Fruit fly (Drosophila melanogaster) whole organism, embryonic: Measurements from ENCODE around the gene CG1074.

Source experiments
- Awh ChIP-seq: fragments of 200-800 bp; sonication (Bioruptor generic); IDR thresholded peaks from 2 replicates; pipeline ENCODE4, ENCODE4 v1.3.6; 2022; ENCODE audit warnings: missing biosample characterization, missing genetic modification characterization
- BEAF-32 ChIP-seq: fragments of 200-800 bp; sonication (Bioruptor generic); optimal IDR thresholded peaks from 3 replicates; lab custom pipeline; 2017; ENCODE audit warnings: missing biosample characterization, missing genetic modification characterization, mild to moderate bottlenecking, moderate library complexity, missing genetic modification reagents
- CG10565 ChIP-seq: fragments of 200-800 bp; sonication (Bioruptor generic); optimal IDR thresholded peaks from 3 replicates; lab custom pipeline; 2016; ENCODE audit warnings: missing biosample characterization, mild to moderate bottlenecking, missing genetic modification characterization
- CG10654 ChIP-seq: fragments of 200-800 bp; sonication (Bioruptor generic); optimal IDR thresholded peaks from 2 replicates; lab custom pipeline; 2016; ENCODE audit warnings: missing biosample characterization, missing genetic modification characterization
- CG11696 ChIP-seq: fragments of 200-800 bp; sonication (Bioruptor generic); IDR thresholded peaks from 2 replicates; pipeline ENCODE4 v1.3.6; 2022; ENCODE audit warnings: missing biosample characterization, missing genetic modification characterization
- CG12659 ChIP-seq: fragments of 200-800 bp; sonication (Bioruptor generic); optimal IDR thresholded peaks from 3 replicates; lab custom pipeline; 2017; ENCODE audit warnings: mild to moderate bottlenecking, missing biosample characterization, missing genetic modification reagents, missing genetic modification characterization
- CG14014 ChIP-seq: fragments of 200-800 bp; sonication (Bioruptor generic); IDR thresholded peaks from 2 replicates; pipeline ENCODE4 v1.3.6; 2022; ENCODE audit warnings: missing biosample characterization, missing genetic modification characterization
- CG15479 ChIP-seq: fragments of 200-800 bp; sonication (Bioruptor generic); optimal IDR thresholded peaks from 3 replicates; lab custom pipeline; 2019; ENCODE audit warnings: missing biosample characterization, mild to moderate bottlenecking, missing genetic modification characterization, moderate library complexity
- CG15601 ChIP-seq: fragments of 200-800 bp; sonication (Bioruptor generic); optimal IDR thresholded peaks from 3 replicates; lab custom pipeline; 2019; ENCODE audit warnings: missing biosample characterization, mild to moderate bottlenecking, missing genetic modification characterization, moderate library complexity
- CG1603 ChIP-seq: fragments of 200-800 bp; sonication (Bioruptor generic); optimal IDR thresholded peaks from 2 replicates; lab custom pipeline; 2019; ENCODE audit warnings: missing biosample characterization, mild to moderate bottlenecking, missing genetic modification characterization, moderate library complexity
- CG18764 ChIP-seq: fragments of 200-800 bp; sonication (Bioruptor generic); optimal IDR thresholded peaks from 3 replicates; lab custom pipeline; 2016; ENCODE audit warnings: missing biosample characterization, missing genetic modification characterization
- CG31388 ChIP-seq: fragments of 200-800 bp; sonication (Bioruptor generic); optimal IDR thresholded peaks from 2 replicates; lab custom pipeline; 2016; ENCODE audit warnings: missing biosample characterization, missing genetic modification characterization
- CG33213 ChIP-seq: fragments of 200-800 bp; sonication (Bioruptor generic); optimal IDR thresholded peaks from 3 replicates; lab custom pipeline; 2016; ENCODE audit warnings: missing biosample characterization, missing genetic modification characterization
- CG33557 ChIP-seq: fragments of 200-800 bp; sonication (Bioruptor generic); optimal IDR thresholded peaks from 2 replicates; lab custom pipeline; 2019; ENCODE audit warnings: missing biosample characterization, mild to moderate bottlenecking, missing genetic modification characterization, moderate library complexity
- CG34224 ChIP-seq: fragments of 200-800 bp; sonication (Bioruptor generic); IDR thresholded peaks from 3 replicates; pipeline ENCODE4 v1.3.6; 2022; ENCODE audit warnings: missing biosample characterization, missing genetic modification characterization; ENCODE audit not compliant: partially characterized antibody
- CG3847 ChIP-seq: fragments of 200-800 bp; sonication (Bioruptor generic); IDR thresholded peaks from 2 replicates; pipeline ENCODE4 v1.3.6; 2022; ENCODE audit warnings: missing biosample characterization, missing genetic modification characterization
- CG4282 ChIP-seq: fragments of 200-800 bp; sonication (Bioruptor generic); optimal IDR thresholded peaks from 2 replicates; lab custom pipeline; 2016; ENCODE audit warnings: missing biosample characterization, missing genetic modification characterization
- CG4707 ChIP-seq: fragments of 200-800 bp; sonication (Bioruptor generic); optimal IDR thresholded peaks from 2 replicates; lab custom pipeline; 2018; ENCODE audit warnings: missing biosample characterization, mild to moderate bottlenecking, missing genetic modification characterization, moderate library complexity
- CG4820 ChIP-seq: fragments of 200-800 bp; sonication (Bioruptor generic); optimal IDR thresholded peaks from 3 replicates; lab custom pipeline; 2016; ENCODE audit warnings: missing biosample characterization, missing genetic modification characterization
- CG7372 ChIP-seq: fragments of 200-800 bp; sonication (Bioruptor generic); IDR thresholded peaks from 2 replicates; pipeline ENCODE4 v1.3.6; 2022; ENCODE audit warnings: missing biosample characterization, missing genetic modification characterization
- CG7556 ChIP-seq: fragments of 200-800 bp; sonication (Bioruptor generic); optimal IDR thresholded peaks from 2 replicates; lab custom pipeline; 2017; ENCODE audit warnings: missing biosample characterization, mild to moderate bottlenecking, missing genetic modification characterization
- CG8281 ChIP-seq: fragments of 200-800 bp; sonication (Bioruptor generic); optimal IDR thresholded peaks from 2 replicates; lab custom pipeline; 2018; ENCODE audit warnings: missing biosample characterization, mild to moderate bottlenecking, missing genetic modification characterization, moderate library complexity
- CG8924 ChIP-seq: fragments of 200-800 bp; optimal IDR thresholded peaks from 3 replicates; lab custom pipeline; 2019; ENCODE audit warnings: missing biosample characterization, mild to moderate bottlenecking, missing genetic modification characterization, moderate library complexity
- CrebB ChIP-seq: fragments of 200-800 bp; sonication (Bioruptor generic); optimal IDR thresholded peaks from 3 replicates; lab custom pipeline; 2018; ENCODE audit warnings: missing biosample characterization, mild to moderate bottlenecking, missing genetic modification characterization
- E2f2 ChIP-seq: fragments of 200-800 bp; sonication (Bioruptor generic); IDR thresholded peaks from 2 replicates; pipeline ENCODE4 v1.3.6; 2022; ENCODE audit warnings: missing biosample characterization, missing genetic modification characterization
- Fer1 ChIP-seq: fragments of 200-800 bp; sonication (Bioruptor generic); optimal IDR thresholded peaks from 2 replicates; lab custom pipeline; 2017; ENCODE audit warnings: missing biosample characterization, mild to moderate bottlenecking, missing genetic modification characterization
- Gug ChIP-seq: fragments of 200-800 bp; sonication (Bioruptor generic); IDR thresholded peaks from 4 replicates; pipeline ENCODE4 v1.3.6; 2022; ENCODE audit warnings: missing biosample characterization, missing genetic modification characterization
- Kr ChIP-seq: fragments of 200-800 bp; sonication (Bioruptor generic); optimal IDR thresholded peaks from 2 replicates; lab custom pipeline; 2017; ENCODE audit warnings: missing biosample characterization, mild to moderate bottlenecking, missing genetic modification characterization
- Lim3 ChIP-seq: fragments of 200-800 bp; sonication (Bioruptor generic); IDR thresholded peaks from 2 replicates; pipeline ENCODE4 v1.3.6; 2022; ENCODE audit warnings: missing biosample characterization, missing genetic modification characterization
- MBD-R2 ChIP-seq: fragments of 200-800 bp; sonication (Bioruptor generic); IDR thresholded peaks from 2 replicates; pipeline ENCODE4 v1.3.6; 2022; ENCODE audit warnings: missing biosample characterization, missing genetic modification characterization
- Nf-YC ChIP-seq: fragments of 200-800 bp; optimal IDR thresholded peaks from 3 replicates; lab custom pipeline; 2019; ENCODE audit warnings: missing biosample characterization, mild to moderate bottlenecking, missing genetic modification characterization, moderate library complexity
- Opbp ChIP-seq: fragments of 200-800 bp; sonication (Bioruptor generic); IDR thresholded peaks from 3 replicates; pipeline ENCODE4 v1.3.6; 2022; ENCODE audit warnings: missing biosample characterization, missing genetic modification characterization; ENCODE audit not compliant: partially characterized antibody
- Scr ChIP-seq: fragments of 200-800 bp; sonication (Bioruptor generic); IDR thresholded peaks from 2 replicates; pipeline ENCODE4 v1.3.6; 2022; ENCODE audit warnings: missing biosample characterization, missing genetic modification characterization; ENCODE audit not compliant: partially characterized antibody
- Stat92E ChIP-seq, 3 experiments: fragments of >200 bp in 2 of 3; fragments of 200-800 bp in 1 of 3; sonication (Bioruptor generic) in 1 of 3; optimal IDR thresholded peaks; 2 replicates each; lab custom pipeline; 2017 to 2019; ENCODE audit warnings: missing biosample characterization in 3 of 3, missing genetic modification characterization in 3 of 3, mild to moderate bottlenecking in 1 of 3, moderate library complexity in 1 of 3
- YL-1 ChIP-seq: fragments of 200-800 bp; sonication (Bioruptor generic); optimal IDR thresholded peaks from 3 replicates; lab custom pipeline; 2017; ENCODE audit warnings: missing biosample characterization, mild to moderate bottlenecking, missing genetic modification characterization
- caup ChIP-seq: fragments of 200-800 bp; sonication (Bioruptor generic); optimal IDR thresholded peaks from 3 replicates; lab custom pipeline; 2017; ENCODE audit warnings: missing biosample characterization, mild to moderate bottlenecking, missing genetic modification characterization, moderate library complexity; ENCODE audit not compliant: severe bottlenecking
- dm ChIP-seq: fragments of 200-800 bp; sonication (Bioruptor generic); optimal IDR thresholded peaks from 3 replicates; lab custom pipeline; 2016; ENCODE audit warnings: missing biosample characterization, missing genetic modification characterization
- eyg ChIP-seq: fragments of 200-800 bp; sonication (Bioruptor generic); optimal IDR thresholded peaks from 3 replicates; lab custom pipeline; 2016; ENCODE audit warnings: missing biosample characterization, missing genetic modification characterization
- ftz-f1 ChIP-seq: fragments of 200-800 bp; sonication (Bioruptor generic); optimal IDR thresholded peaks from 2 replicates; lab custom pipeline; 2016; ENCODE audit warnings: missing biosample characterization, missing genetic modification characterization
- gsb-n ChIP-seq: fragments of 200-800 bp; sonication (Bioruptor generic); optimal IDR thresholded peaks from 3 replicates; lab custom pipeline; 2018; ENCODE audit warnings: missing biosample characterization, mild to moderate bottlenecking, missing genetic modification characterization
- hbn ChIP-seq: fragments of 200-800 bp; sonication (Bioruptor generic); IDR thresholded peaks from 2 replicates; pipeline ENCODE4 v1.3.6; 2022; ENCODE audit warnings: missing biosample characterization, missing genetic modification characterization; ENCODE audit not compliant: partially characterized antibody
- knrl ChIP-seq: fragments of 200-800 bp; sonication (Bioruptor generic); IDR thresholded peaks from 3 replicates; pipeline ENCODE4 v1.3.6; 2022; ENCODE audit warnings: missing biosample characterization, missing genetic modification characterization; ENCODE audit not compliant: partially characterized antibody
- lmd ChIP-seq: fragments of 200-800 bp; sonication (Bioruptor generic); IDR thresholded peaks from 2 replicates; pipeline ENCODE4 v1.3.6; 2022; ENCODE audit warnings: missing biosample characterization, missing genetic modification characterization
- nmo ChIP-seq: fragments of 200-800 bp; sonication (Bioruptor generic); optimal IDR thresholded peaks from 2 replicates; lab custom pipeline; 2018; ENCODE audit warnings: missing biosample characterization, mild to moderate bottlenecking, missing genetic modification characterization, moderate library complexity
- odd ChIP-seq: fragments of 200-800 bp; sonication (Bioruptor generic); optimal IDR thresholded peaks from 2 replicates; lab custom pipeline; 2017; ENCODE audit warnings: missing biosample characterization, mild to moderate bottlenecking, missing genetic modification characterization
- psq ChIP-seq: fragments of 200-800 bp; sonication (Bioruptor generic); optimal IDR thresholded peaks from 2 replicates; lab custom pipeline; 2017; ENCODE audit warnings: missing biosample characterization, missing genetic modification characterization
- shn ChIP-seq: fragments of 200-800 bp; sonication (Bioruptor generic); optimal IDR thresholded peaks from 3 replicates; lab custom pipeline; 2016; ENCODE audit warnings: missing biosample characterization, missing genetic modification characterization
- tna ChIP-seq: fragments of 200-800 bp; sonication (Bioruptor generic); IDR thresholded peaks from 2 replicates; pipeline ENCODE4 v1.3.6; 2022; ENCODE audit warnings: missing biosample characterization, missing genetic modification characterization; ENCODE audit not compliant: partially characterized antibody

The CG1074 gene

dm6 chr3R:4397403-4398079 is 36.2 kb upstream of the CG1074 start, which contains the start of gene CG9855 (continued):
- TF ChIP-seq BEAF-32 (peak; percentile 59), Lim3 (GFP tag; lab: Robert Waterston, UW) (no peak), CG10654 (GFP tag; lab: Kevin White, UChicago) (no peak), nmo (GFP tag; lab: Kevin White, UChicago) (peak; percentile 39), CG4282 (GFP tag; lab: Kevin White, UChicago) (no peak), CG33557 (no peak), dm (no peak), ftz-f1 (peak; percentile 59), CG4820 (GFP tag; lab: Kevin White, UChicago) (no peak), gsb-n (no peak), CG7556 (GFP tag; lab: Kevin White, UChicago) (no peak), CG31388 (no peak), Fer1 (peak; percentile 8), Kr (no peak), CG15479 (GFP tag; lab: Kevin White, UChicago) (no peak), CG10565 (GFP tag; lab: Kevin White, UChicago) (no peak), CG15601 (tag; lab: Kevin White, UChicago) (peak; percentile 37), lmd (GFP tag; lab: Robert Waterston, UW) (no peak), CG7372 (no peak), Stat92E (GFP tag; optimal IDR thresholded peaks at IDR 0.05; lab: Kevin White, UChicago) (no peak), CG34224 (0 out of 3 replicates have a peak, but pooled peaks have one; percentile 33), CG1603 (tag; lab: Kevin White, UChicago) (peak; percentile 63), shn (no peak), CG4707 (GFP tag; lab: Kevin White, UChicago) (no peak), YL-1 (GFP tag; lab: Kevin White, UChicago) (peak; percentile 79), odd (GFP tag; lab: Kevin White, UChicago) (no peak), eyg (GFP tag; lab: Kevin White, UChicago) (no peak), CG8281 (tag; lab: Kevin White, UChicago) (no peak), CG18764 (GFP tag; lab: Kevin White, UChicago) (no peak), CG8924 (tag; lab: Kevin White, UChicago) (peak; percentile 39), Nf-YC (tag; lab: Kevin White, UChicago) (peak; percentile 18), MBD-R2 (peak; percentile 78), Opbp (0 out of 3 replicates have a peak, but pooled peaks have one; percentile 13), CG14014 (GFP tag; lab: Robert Waterston, UW) (no peak), caup (GFP tag; lab: Kevin White, UChicago) (no peak), CrebB (no peak), hbn (peak; percentile 37; the same call in 1 of the 2 replicates), CG12659 (GFP tag; lab: Kevin White, UChicago) (peak; percentile 68), CG3847 (GFP tag; lab: Robert Waterston, UW) (peak; percentile 16; the same call in 1 of the 2 replicates), psq (GFP tag; lab: Kevin White, UChicago) (no peak), Scr (GFP tag; lab: Robert Waterston, UW) (no peak; the same call in 1 of the 2 replicates), CG11696 (GFP tag; lab: Robert Waterston, UW) (no peak), CG33213 (GFP tag; lab: Kevin White, UChicago) (peak; percentile 83), Gug (GFP tag; lab: Robert Waterston, UW) (no peak), E2f2 (GFP tag; lab: Robert Waterston, UW) (peak; percentile 50), Awh (GFP tag; lab: Robert Waterston, UW) (no peak), tna (GFP tag; lab: Robert Waterston, UW) (no peak), knrl (GFP tag; lab: Robert Waterston, UW) (0 out of 3 replicates have a peak, but pooled peaks have one; percentile 11)
